Fruit fly (Drosophila melanogaster) whole organism, prepupa: ENCODE results near the gene RpS29.

Experiments
- CG31627 ChIP-seq: fragments of 200-800 bp; sonication (Bioruptor generic); optimal IDR thresholded peaks from 3 replicates; lab custom pipeline; 2016; ENCODE audit warnings: missing biosample characterization, missing genetic modification characterization
- CG32006 ChIP-seq: fragments of 200-800 bp; sonication (Bioruptor generic); optimal IDR thresholded peaks from 3 replicates; lab custom pipeline; 2017; ENCODE audit warnings: missing biosample characterization, mild to moderate bottlenecking, missing genetic modification characterization
- CG3919 ChIP-seq: fragments of 200-800 bp; sonication (Bioruptor generic); optimal IDR thresholded peaks from 3 replicates; lab custom pipeline; 2016; ENCODE audit warnings: missing biosample characterization, missing genetic modification characterization
- CG9139 ChIP-seq: fragments of 200-800 bp; sonication (Bioruptor generic); optimal IDR thresholded peaks from 3 replicates; lab custom pipeline; 2017; ENCODE audit warnings: missing biosample characterization, mild to moderate bottlenecking, missing genetic modification characterization
- Eip75B ChIP-seq: fragments of 200-800 bp; sonication (Bioruptor generic); optimal IDR thresholded peaks from 3 replicates; lab custom pipeline; 2016; ENCODE audit warnings: missing biosample characterization, missing genetic modification characterization
- Hr38 ChIP-seq: sonication (Bioruptor generic); optimal IDR thresholded peaks from 2 replicates; lab custom pipeline; 2016; ENCODE audit warnings: missing biosample characterization, missing genetic modification characterization
- Hr39 ChIP-seq: fragments of 200-800 bp; sonication (Bioruptor generic); optimal IDR thresholded peaks from 2 replicates; lab custom pipeline; 2016; ENCODE audit warnings: missing biosample characterization, missing genetic modification characterization
- Hr4 ChIP-seq: fragments of 200-800 bp; sonication (Bioruptor generic); optimal IDR thresholded peaks from 3 replicates; lab custom pipeline; 2016; ENCODE audit warnings: missing biosample characterization, missing genetic modification characterization
- Smox ChIP-seq: fragments of 200-800 bp; sonication (Bioruptor generic); optimal IDR thresholded peaks from 3 replicates; lab custom pipeline; 2016; ENCODE audit warnings: missing biosample characterization, missing genetic modification characterization
- Sox102F ChIP-seq: fragments of 200-800 bp; sonication (Bioruptor generic); optimal IDR thresholded peaks from 2 replicates; lab custom pipeline; 2016; ENCODE audit warnings: missing biosample characterization, mild to moderate bottlenecking, missing genetic modification characterization
- dsx ChIP-seq: fragments of 200-800 bp; optimal IDR thresholded peaks from 3 replicates; lab custom pipeline; 2019; ENCODE audit warnings: missing biosample characterization, mild to moderate bottlenecking, missing genetic modification characterization, moderate library complexity; ENCODE audit not compliant: poor library complexity, severe bottlenecking

DNA sequence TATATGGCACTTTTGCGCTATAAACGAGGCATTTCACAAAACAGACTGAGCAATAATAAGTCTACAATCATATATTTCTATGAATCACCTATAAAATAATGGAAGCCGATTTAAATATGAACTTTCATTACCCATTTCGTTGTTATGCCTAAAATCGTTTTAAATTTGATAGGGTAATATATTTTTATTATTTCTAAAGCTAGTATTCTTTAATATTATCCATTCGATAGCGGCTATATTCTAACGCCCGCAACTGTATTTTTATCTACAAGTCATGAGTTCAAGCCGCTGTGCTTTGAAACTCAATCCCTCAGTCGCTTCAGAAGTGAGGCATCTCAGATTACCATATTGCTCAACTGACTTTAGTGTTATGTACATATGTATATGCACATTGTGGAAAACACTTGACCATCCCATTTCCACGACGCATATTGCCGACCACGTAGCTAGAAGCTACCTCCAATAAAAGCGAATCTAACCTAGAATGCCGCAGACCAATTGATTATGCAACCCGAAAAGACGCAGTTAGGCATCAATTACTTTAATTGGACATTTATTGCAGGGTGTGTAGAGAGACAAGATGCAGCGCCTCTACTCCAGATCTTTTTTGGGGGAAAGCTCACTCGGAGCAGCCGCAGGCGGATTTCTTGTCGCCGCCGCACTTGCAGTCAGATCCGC is 5.5 kb downstream of the RpS29 start:
- TF ChIP-seq CG9139 (GFP tag; lab: Kevin White, UChicago): no peak
- TF ChIP-seq Smox: no peak
- TF ChIP-seq CG31627 (GFP tag; lab: Kevin White, UChicago): no peak
- TF ChIP-seq Eip75B (GFP tag; lab: Kevin White, UChicago): no peak
- TF ChIP-seq Hr4 (GFP tag; lab: Kevin White, UChicago): peak; percentile 0
- TF ChIP-seq Sox102F: no peak
- TF ChIP-seq CG3919: no peak
- peak; percentile 41 for TF ChIP-seq CG32006 (GFP tag; lab: Kevin White, UChicago)
- no peak for TF ChIP-seq Hr39 (GFP tag; lab: Kevin White, UChicago)
- TF ChIP-seq Hr38: no peak
- TF ChIP-seq dsx (GFP tag; lab: Kevin White, UChicago): no peak
